Fruit fly (Drosophila melanogaster): ENCODE data around the gene BuGZ.

The BuGZ gene

dm6 chr2L:16761891-16762290, 18.7 kb downstream of the BuGZ start:
- no peak for TF ChIP-seq CG17801 (GFP tag; optimal IDR thresholded peaks at IDR 0.05; ENCODE audit: partially characterized antibody)

- no peak for TF ChIP-seq CG17801 (GFP tag; optimal IDR thresholded peaks at IDR 0.05; ENCODE audit: partially characterized antibody)
Measured at dm6 chr2L:16764480-16764879, 21.3 kb downstream of the BuGZ start.

DNA sequence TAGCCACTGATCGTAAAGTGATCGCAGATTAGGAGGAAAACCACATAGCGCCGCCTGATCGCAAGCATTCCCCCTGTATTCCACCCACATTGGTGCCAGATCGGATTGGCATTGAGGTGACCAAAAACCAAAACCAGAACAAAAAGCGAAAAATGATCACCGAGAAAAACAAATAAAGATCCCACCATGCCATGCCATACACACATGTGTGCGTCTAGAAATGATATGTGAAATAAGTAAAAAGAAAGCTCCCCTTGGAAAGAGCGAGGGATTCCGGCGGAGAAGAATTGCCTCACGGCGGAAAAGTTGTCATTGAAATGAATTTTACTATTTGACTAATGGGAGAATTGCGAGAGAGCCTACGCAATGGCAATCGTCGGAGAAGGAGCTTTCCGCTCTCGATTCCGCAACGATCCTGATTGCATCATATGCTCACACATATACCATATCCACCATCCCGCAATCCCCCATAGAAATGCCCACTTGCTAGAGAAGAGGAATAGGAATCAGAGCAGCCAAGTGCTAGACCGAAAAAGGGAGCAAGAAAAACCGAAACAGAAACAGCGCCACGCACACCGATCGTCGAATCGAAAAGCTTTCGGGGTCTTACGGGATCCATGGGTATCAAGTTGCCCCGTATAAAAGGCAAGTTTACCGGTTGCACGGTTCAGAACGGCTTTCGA, 23.0 kb downstream of the BuGZ start, which contains the start of gene Mhc:
Gene Mhc (plus strand): TSS at position 497 of the 683 bp plus-strand sequence.
- TF ChIP-seq CG17801 (GFP tag; optimal IDR thresholded peaks at IDR 0.05; ENCODE audit: partially characterized antibody) = no peak

- no peak for TF ChIP-seq CG17801 (GFP tag; optimal IDR thresholded peaks at IDR 0.05; ENCODE audit: partially characterized antibody)
Measured at dm6 chr2L:16787548-16787947, 44.3 kb downstream of the BuGZ start.

DNA sequence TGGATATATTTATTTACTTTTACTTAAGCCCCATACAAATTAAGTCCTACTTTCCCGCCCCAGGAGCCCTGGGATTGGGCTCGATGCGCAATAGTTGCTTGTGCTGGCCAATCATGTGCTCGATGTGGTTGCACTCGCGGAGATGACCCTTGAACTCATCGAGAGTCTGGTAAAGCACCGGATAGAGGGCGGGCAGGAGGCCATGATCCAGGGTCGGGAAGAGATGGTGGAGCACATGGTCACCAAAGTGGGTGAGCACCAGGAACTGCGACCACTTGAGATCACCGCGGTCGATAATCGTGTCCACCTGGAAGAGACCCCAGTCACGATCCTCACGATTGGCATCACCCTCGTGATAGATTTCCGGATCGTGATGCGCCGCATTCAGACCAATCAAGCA, 45.7 kb downstream of the BuGZ start:
- TF ChIP-seq CG17801 (GFP tag; optimal IDR thresholded peaks at IDR 0.05; ENCODE audit: partially characterized antibody) = no peak

DNA sequence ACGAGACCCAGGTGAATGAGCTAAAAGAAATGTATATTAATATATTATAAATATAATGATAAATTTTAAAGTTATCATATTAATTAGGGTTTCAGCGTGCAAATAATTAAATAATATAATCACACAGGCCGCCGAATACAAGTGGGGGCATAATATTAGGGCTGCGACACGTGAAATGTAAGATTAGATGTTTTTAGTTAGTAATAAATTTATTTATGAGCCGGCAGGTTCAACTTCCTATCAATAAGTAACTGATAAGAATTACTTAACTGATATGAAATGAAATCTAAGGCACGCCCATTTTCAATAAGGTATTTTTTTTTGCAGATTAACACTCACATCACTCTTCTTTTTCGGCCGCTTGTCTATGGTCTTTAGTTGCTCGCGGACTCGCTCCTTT, 46.7 kb downstream of the BuGZ start:
- no peak for TF ChIP-seq CG17801 (GFP tag; optimal IDR thresholded peaks at IDR 0.05; ENCODE audit: partially characterized antibody)

DNA sequence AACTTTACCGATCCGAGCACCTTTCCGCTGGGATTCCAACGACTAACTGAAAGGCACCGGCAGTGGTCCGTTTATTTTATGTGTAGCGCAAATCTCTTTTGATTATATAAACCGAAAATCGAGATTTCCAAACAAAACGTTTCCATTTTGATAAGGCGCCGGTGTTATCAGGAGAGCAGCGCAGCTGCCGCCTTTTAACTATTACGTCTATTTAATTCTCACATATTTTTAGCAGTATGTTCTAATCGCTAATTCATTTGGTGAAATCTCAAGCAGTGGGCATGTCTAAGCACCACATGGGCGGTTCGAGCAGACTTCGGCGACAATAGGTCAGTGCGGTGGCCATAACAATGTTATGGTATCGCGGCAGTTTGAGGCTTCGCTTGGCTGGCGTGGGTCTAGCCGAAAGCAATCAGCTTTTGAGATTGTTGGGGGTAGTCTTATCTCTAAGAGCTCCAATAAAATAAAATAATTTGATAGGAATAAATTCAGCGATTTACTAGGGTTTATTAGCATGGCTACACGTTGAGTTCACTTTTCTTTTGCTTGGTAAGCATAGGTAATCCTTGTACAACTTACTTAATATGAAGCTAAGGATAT, 47.6 kb downstream of the BuGZ start, which contains the start of gene Cyt-b5-r:
Gene Cyt-b5-r (minus strand): TSS at position 51 of the 600 bp plus-strand sequence.
- TF ChIP-seq CG17801 (GFP tag; optimal IDR thresholded peaks at IDR 0.05; ENCODE audit: partially characterized antibody) = no peak

- TF ChIP-seq CG17801 (GFP tag; optimal IDR thresholded peaks at IDR 0.05; ENCODE audit: partially characterized antibody) = no peak
Measured at dm6 chr2L:16791345-16791744, 48.1 kb downstream of the BuGZ start, which contains the start of gene CG17928. TSS of gene CG17928 (plus strand) at chr2L:16791568.

DNA sequence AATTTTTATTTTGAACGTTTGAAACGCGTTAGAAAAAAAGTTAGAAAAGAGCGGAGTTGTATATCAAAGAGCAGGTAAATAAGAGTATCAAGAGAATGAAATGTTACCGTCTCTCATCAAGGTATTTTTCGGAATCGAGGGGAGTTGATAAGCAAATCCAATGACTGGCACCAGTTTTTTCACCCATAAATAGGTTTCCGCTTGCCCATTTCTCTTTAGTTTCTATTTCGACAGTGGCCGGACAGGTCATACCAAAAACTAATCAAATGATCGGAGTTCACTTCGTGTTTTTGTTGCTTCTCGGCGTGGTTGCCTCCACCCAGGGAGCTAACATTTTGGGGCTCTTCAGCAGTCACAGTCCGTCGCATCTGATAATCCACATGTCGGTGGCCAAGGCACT, 50.8 kb downstream of the BuGZ start, which contains the start of gene Ugt37C2:
Gene Ugt37C2 (plus strand): TSS at position 242 of the 400 bp plus-strand sequence.
- no peak for TF ChIP-seq CG17801 (GFP tag; optimal IDR thresholded peaks at IDR 0.05; ENCODE audit: partially characterized antibody)

- TF ChIP-seq CG17801 (GFP tag; optimal IDR thresholded peaks at IDR 0.05; ENCODE audit: partially characterized antibody) = no peak
Measured at dm6 chr2L:16796104-16796645, 53.0 kb downstream of the BuGZ start, which contains the start of gene Ugt37E1. TSS of gene Ugt37E1 (plus strand) at chr2L:16796595.

DNA sequence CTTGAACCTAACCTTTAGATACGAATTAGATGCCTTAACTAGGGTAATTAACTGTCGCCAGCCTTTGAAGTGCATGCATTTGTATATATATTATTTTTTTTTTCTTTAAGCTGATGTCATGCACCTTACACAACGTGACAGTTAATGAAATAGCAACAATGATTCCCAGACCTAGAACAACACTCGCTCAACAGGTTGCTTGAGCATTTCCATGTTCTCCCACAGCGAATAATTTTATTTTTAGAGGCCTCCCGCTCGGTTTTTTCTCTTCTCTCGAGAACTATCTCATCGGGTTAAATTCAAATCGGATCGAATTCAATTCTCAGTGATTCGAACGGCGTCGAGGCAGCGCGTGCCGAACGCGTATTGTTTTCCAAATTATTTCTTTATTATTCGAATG, 55.5 kb downstream of the BuGZ start, which contains the start of gene Ugt37D1:
Gene Ugt37D1 (plus strand): TSS at position 321 of the 400 bp plus-strand sequence.
- TF ChIP-seq CG17801 (GFP tag; optimal IDR thresholded peaks at IDR 0.05; ENCODE audit: partially characterized antibody) = no peak

dm6 chr2L:16799496-16799895, 56.3 kb downstream of the BuGZ start:
- no peak for TF ChIP-seq CG17801 (GFP tag; optimal IDR thresholded peaks at IDR 0.05; ENCODE audit: partially characterized antibody)

DNA sequence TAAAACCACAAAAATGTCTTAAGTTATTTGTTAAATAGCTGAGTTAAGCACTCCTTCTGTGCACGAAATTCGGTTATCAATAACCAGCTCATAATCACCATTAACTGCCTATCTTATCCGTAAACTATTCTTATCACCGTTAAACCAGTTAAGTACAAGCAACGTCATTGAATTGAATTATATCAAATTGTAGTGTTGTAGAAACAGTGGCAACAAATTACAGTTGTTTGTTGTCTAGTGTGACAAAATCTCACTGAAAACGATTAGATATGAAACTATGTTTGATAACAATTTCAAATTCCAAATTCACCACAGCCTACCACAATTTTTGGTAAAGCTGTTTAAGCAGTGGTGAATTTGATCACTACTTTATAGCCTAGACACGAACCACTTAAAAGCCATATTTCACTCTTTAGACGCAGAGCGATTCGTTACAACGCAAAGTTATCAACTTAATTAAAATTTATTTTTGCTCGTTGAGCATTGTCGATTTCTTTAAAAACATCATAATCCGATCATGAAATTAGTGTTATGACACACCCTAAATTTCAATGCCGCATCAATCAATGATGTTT, 58.5 kb downstream of the BuGZ start:
- TF ChIP-seq CG17801 (GFP tag; optimal IDR thresholded peaks at IDR 0.05; ENCODE audit: partially characterized antibody) = no peak

Data from ovary, adult (tissue).